Worm (Caenorhabditis elegans) whole organism, L1 larva: ENCODE results near the gene F13H10.9.
"Not testable (repeated sequence)": the region's sequence is repeated elsewhere in the genome, so short reads cannot be mapped to it uniquely, and the experiment has no call there.

Experiments
- C04F5.9 ChIP-seq: sonication (generic microtip); optimal IDR thresholded peaks from 2 replicates; lab custom pipeline; 2016; ENCODE audit warnings: missing genetic modification characterization, missing compliant biosample characterization
- Y116A8C.19 ChIP-seq: sonication (generic microtip); optimal IDR thresholded peaks from 2 replicates; lab custom pipeline; 2016; ENCODE audit warnings: missing compliant biosample characterization, missing genetic modification characterization, borderline replicate concordance
- alr-1 ChIP-seq: fragments of 200-800 bp; sonication (Bioruptor generic); optimal IDR thresholded peaks from 2 replicates; lab custom pipeline; 2018; ENCODE audit warnings: borderline replicate concordance, mild to moderate bottlenecking, missing genetic modification characterization, missing compliant biosample characterization
- blmp-1 ChIP-seq: fragments of 150-350 bp; optimal IDR thresholded peaks from 2 replicates; lab custom pipeline; 2014; ENCODE audit warnings: missing biosample characterization, missing genetic modification characterization
- ceh-90 ChIP-seq: sonication (generic microtip); optimal IDR thresholded peaks from 2 replicates; lab custom pipeline; 2016; ENCODE audit warnings: missing genetic modification characterization, missing compliant biosample characterization
- efl-1 ChIP-seq, 4 experiments: fragments of 150-350 bp; optimal IDR thresholded peaks in 3 of 4; peaks in 1 of 4; 1 replicate in 1 of 4; 2 replicates in 3 of 4; lab custom pipeline; 2014; ENCODE audit warnings: missing biosample characterization in 2 of 4, missing genetic modification characterization in 2 of 4, missing genetic modification reagents in 2 of 4
- efl-3 ChIP-seq: fragments of 200-800 bp; sonication (Bioruptor generic); optimal IDR thresholded peaks from 2 replicates; lab custom pipeline; 2018; ENCODE audit warnings: mild to moderate bottlenecking, missing genetic modification characterization, missing compliant biosample characterization
- egl-27 ChIP-seq, 2 experiments: fragments of 150-350 bp in 1 of 2; sonication (generic microtip); optimal IDR thresholded peaks; 3 replicates each; lab custom pipeline; 2017 to 2018; ENCODE audit warnings: missing biosample characterization in 2 of 2, missing genetic modification characterization in 2 of 2, missing genetic modification reagents in 2 of 2
- elt-2 ChIP-seq: sonication (generic microtip); optimal IDR thresholded peaks from 2 replicates; lab custom pipeline; 2016; ENCODE audit warnings: missing genetic modification characterization, mild to moderate bottlenecking, inconsistent platforms, missing compliant biosample characterization, missing genetic modification reagents
- ets-5 ChIP-seq: fragments of 200-800 bp; sonication (Bioruptor generic); IDR thresholded peaks from 2 replicates; pipeline ENCODE4 v1.3.6; 2022; ENCODE audit warnings: missing genetic modification characterization, missing compliant biosample characterization
- fkh-10 ChIP-seq: sonication (generic microtip); optimal IDR thresholded peaks from 2 replicates; lab custom pipeline; 2017; ENCODE audit warnings: missing biosample characterization, missing genetic modification reagents, missing genetic modification characterization
- hpl-2 ChIP-seq: fragments of 150-350 bp; optimal IDR thresholded peaks from 2 replicates; lab custom pipeline; 2014; ENCODE audit warnings: missing biosample characterization, missing genetic modification reagents, missing genetic modification characterization
- lin-13 ChIP-seq: fragments of 150-350 bp; optimal IDR thresholded peaks from 2 replicates; lab custom pipeline; 2014; ENCODE audit warnings: missing biosample characterization, missing genetic modification reagents, missing genetic modification characterization
- lin-14 ChIP-seq: fragments of 200-800 bp; sonication (Bioruptor generic); optimal IDR thresholded peaks from 2 replicates; lab custom pipeline; 2018; ENCODE audit warnings: mild to moderate bottlenecking, missing genetic modification characterization, moderate library complexity, missing compliant biosample characterization
- lin-15B ChIP-seq: fragments of 150-350 bp; sonication (generic microtip); optimal IDR thresholded peaks from 3 replicates; lab custom pipeline; 2014; ENCODE audit warnings: missing biosample characterization, missing genetic modification characterization
- nhr-19 ChIP-seq: fragments of 200-800 bp; sonication (Bioruptor generic); conservative IDR thresholded peaks from 2 replicates; pipeline ENCODE4 v1.3.6; 2022; ENCODE audit warnings: missing genetic modification characterization, missing compliant biosample characterization
- nhr-20 ChIP-seq: sonication (generic microtip); optimal IDR thresholded peaks from 2 replicates; lab custom pipeline; 2016; ENCODE audit warnings: mild to moderate bottlenecking, missing genetic modification characterization, missing compliant biosample characterization
- nhr-28 ChIP-seq: fragments of 150-350 bp; optimal IDR thresholded peaks from 2 replicates; lab custom pipeline; 2014; ENCODE audit warnings: missing biosample characterization, missing genetic modification characterization
- nhr-71 ChIP-seq: sonication (generic microtip); optimal IDR thresholded peaks from 2 replicates; lab custom pipeline; 2016; ENCODE audit warnings: mild to moderate bottlenecking, missing genetic modification characterization, moderate library complexity, missing compliant biosample characterization
- nhr-76 ChIP-seq: sonication (generic microtip); optimal IDR thresholded peaks from 2 replicates; lab custom pipeline; 2017; ENCODE audit warnings: missing biosample characterization, missing genetic modification characterization
- nhr-84 ChIP-seq: sonication (generic microtip); optimal IDR thresholded peaks from 2 replicates; lab custom pipeline; 2017; ENCODE audit warnings: missing biosample characterization, missing genetic modification characterization
- nhr-85 ChIP-seq: sonication (generic microtip); peaks from one replicate; lab custom pipeline; 2016; ENCODE audit warnings: missing genetic modification characterization, inconsistent platforms, missing compliant biosample characterization
- pqm-1 ChIP-seq: sonication (generic microtip); optimal IDR thresholded peaks from 3 replicates; lab custom pipeline; 2017; ENCODE audit warnings: missing biosample characterization, missing genetic modification characterization
- rnt-1 ChIP-seq: sonication (generic microtip); optimal IDR thresholded peaks from 2 replicates; lab custom pipeline; 2016; ENCODE audit warnings: mild to moderate bottlenecking, missing genetic modification characterization, moderate library complexity, missing compliant biosample characterization
- sptf-1 ChIP-seq: fragments of 150-350 bp; optimal IDR thresholded peaks from 2 replicates; lab custom pipeline; 2014; ENCODE audit warnings: missing biosample characterization, missing genetic modification characterization
- sup-37 ChIP-seq: fragments of 200-800 bp; sonication (Bioruptor generic); optimal IDR thresholded peaks from 2 replicates; lab custom pipeline; 2018; ENCODE audit warnings: mild to moderate bottlenecking, missing genetic modification characterization, missing compliant biosample characterization
- tbx-2 ChIP-seq: sonication (generic microtip); optimal IDR thresholded peaks from 2 replicates; lab custom pipeline; 2016; ENCODE audit warnings: missing genetic modification characterization, missing compliant biosample characterization
- tlp-1 ChIP-seq: fragments of 150-350 bp; optimal IDR thresholded peaks from 2 replicates; lab custom pipeline; 2014; ENCODE audit warnings: missing biosample characterization, missing genetic modification characterization
- unc-86 ChIP-seq: sonication (generic microtip); optimal IDR thresholded peaks from 2 replicates; lab custom pipeline; 2016; ENCODE audit warnings: missing genetic modification characterization, missing compliant biosample characterization
- vab-15 ChIP-seq: sonication (generic microtip); optimal IDR thresholded peaks from 2 replicates; lab custom pipeline; 2017; ENCODE audit warnings: missing genotype, mild to moderate bottlenecking, missing genetic modification characterization, missing compliant biosample characterization

The F13H10.9 gene

DNA sequence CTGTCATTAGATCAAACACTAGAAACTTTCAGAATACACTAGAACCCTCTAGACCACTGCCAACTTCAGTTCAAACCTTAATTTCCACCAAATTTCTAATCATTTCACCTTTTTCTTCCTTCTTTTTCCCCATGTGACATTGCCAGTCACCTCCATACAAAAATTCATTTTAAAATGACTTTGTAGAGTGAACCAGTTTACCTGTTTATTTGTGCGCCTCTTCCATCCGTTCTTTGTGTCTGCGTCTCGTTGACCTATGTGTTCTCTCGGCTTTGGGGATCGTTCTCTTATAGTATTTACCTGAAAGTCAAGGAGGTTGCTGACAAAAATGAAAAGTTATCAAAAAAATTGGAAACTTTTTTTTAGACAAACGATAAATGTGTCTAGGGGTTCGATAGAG lies 21.1 kb upstream of the F13H10.9 start (continued):
- TF ChIP-seq blmp-1 (peak; percentile 20), unc-86 (tag; lab: Kevin White, UChicago) (no peak), vab-15 (tag; lab: Kevin White, UChicago) (no peak), nhr-85 (peak; percentile 73), nhr-76 (tag; lab: Kevin White, UChicago) (no peak), lin-14 (GFP tag; lab: Kevin White, UChicago) (peak; percentile 62)

DNA sequence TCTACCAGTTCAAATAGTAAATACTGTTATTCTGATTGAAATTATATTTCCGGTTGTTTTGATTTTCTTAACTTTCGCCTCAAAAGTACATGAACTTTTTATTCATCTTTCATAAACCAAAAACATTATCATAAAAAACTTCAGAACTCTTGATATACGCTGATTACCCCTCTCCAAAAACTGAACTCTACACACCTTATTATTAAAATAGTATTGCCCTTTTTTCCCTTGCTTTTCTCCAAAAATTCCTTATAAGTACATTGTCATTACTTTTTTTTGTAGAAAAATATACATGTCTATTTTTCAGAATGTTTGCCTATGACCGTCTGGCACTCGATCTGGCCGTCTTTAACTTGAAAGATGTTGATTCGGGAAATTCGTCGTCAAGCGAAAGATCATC lies 20.0 kb upstream of the F13H10.9 start, which contains the start of gene Y43E12A.2:
TSS of gene Y43E12A.2 (plus strand) at position 301 of the 400 bp plus-strand sequence.
- TF ChIP-seq nhr-71 = no peak
- no peak for TF ChIP-seq nhr-19 (GFP tag; lab: Robert Waterston, UW)
- TF ChIP-seq ets-5 (GFP tag; lab: Robert Waterston, UW) = no peak
- TF ChIP-seq nhr-84 (tag; lab: Kevin White, UChicago) = no peak
- TF ChIP-seq nhr-85 = no peak
- no peak for TF ChIP-seq sup-37 (GFP tag; lab: Kevin White, UChicago)
- TF ChIP-seq tbx-2 (tag; lab: Kevin White, UChicago) = no peak
- TF ChIP-seq pqm-1 (tag; lab: Kevin White, UChicago) = no peak
- no peak for TF ChIP-seq lin-15B
- TF ChIP-seq C04F5.9 (tag; lab: Kevin White, UChicago) = no peak
- TF ChIP-seq vab-15 (tag; lab: Kevin White, UChicago) = no peak
- TF ChIP-seq, all 84 proteins: peak for 0

DNA sequence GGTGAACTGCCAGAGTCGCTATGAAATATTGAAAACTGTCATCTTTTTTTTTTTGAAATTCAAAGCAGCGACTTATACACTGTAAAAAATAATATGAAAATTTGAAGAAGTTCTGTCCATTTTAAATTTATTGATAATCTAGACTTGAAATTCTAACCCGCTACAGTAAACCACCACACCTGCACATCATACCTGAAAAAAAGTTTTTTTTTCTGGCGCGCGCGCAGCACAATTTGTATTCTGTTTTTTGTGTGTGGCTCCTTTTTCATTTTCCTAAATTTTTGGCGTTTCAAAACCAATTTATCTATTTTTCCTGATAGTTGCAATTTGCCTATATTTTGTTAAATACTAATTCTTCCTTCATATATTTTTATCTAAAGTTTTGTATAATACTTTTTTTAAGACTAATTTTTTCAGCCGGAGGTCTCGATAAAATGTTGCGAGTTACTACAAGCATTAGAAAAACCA lies 16.1 kb upstream of the F13H10.9 start, which contains the start of gene cyb-2.1:
TSS of gene cyb-2.1 (plus strand) at position 418 of the 468 bp plus-strand sequence.
- no peak for TF ChIP-seq fkh-10 (GFP tag; lab: Kevin White, UChicago)

DNA sequence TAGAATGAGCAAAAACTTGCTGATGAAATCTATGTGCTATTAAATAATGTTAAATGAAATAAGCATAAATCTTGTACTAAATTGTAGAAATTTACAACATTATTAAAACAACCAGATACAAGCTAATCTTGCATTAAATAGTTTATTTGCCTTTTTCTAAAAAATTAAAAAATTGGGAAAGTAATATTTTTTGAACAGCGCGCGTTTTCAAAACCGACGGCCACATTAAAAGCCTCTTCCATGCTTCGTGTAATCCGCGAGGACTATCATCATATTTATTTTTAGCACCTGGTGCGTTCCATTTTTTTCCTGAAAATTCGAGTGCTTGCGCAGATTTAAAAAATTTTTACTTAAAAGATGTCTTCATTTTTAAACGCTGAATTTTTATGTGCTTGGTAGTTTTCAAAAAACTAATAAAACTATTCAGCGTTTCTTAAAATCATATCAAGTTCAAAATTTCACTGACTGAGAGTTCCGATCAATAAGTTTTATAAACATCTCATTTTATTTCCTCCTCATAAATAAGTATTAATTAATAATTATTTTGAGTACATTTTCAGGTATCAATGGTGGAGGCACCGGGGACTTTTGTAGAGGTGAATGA lies 14.3 kb upstream of the F13H10.9 start, which contains the start of gene Y43E12A.3:
TSS of gene Y43E12A.3 (plus strand) at position 554 of the 604 bp plus-strand sequence.
- not testable (repeated sequence) for TF ChIP-seq egl-27 (tag; optimal IDR thresholded peaks at IDR 0.05; lab: Kevin White, UChicago); nhr-28 (tag; lab: Kevin White, UChicago); blmp-1

DNA sequence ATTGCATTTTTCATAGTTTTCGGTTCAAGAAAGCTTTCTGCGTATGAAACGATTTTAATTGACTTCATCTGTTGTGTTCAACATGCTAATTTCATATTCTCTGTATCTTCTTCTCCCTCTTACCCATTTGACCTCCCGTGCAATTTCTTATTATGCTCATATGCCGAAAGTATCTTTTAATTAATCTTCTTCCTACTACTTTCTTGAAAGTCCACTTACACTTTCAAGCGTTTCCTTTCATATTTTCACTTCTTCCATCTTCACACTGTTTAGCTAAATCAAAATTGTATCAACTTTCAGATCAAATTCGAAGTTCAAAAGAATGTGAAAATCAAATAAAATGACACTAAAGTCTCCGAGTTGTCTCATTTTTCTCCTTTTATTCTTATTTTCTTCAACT lies 11.0 kb upstream of the F13H10.9 start, which contains the start of gene F13H10.5:
TSS of gene F13H10.5 (plus strand) at position 301 of the 400 bp plus-strand sequence.
- no peak for TF ChIP-seq Y116A8C.19 (tag; lab: Kevin White, UChicago)
- no peak for TF ChIP-seq ceh-90
- TF ChIP-seq unc-86 (tag; lab: Kevin White, UChicago) = no peak
- TF ChIP-seq sptf-1 (tag; lab: Kevin White, UChicago) = no peak
- TF ChIP-seq hpl-2 (GFP tag; lab: Kevin White, UChicago) = no peak
- TF ChIP-seq tlp-1 (tag; lab: Kevin White, UChicago) = no peak
- no peak for TF ChIP-seq lin-13 (GFP tag; lab: Kevin White, UChicago)
- no peak for TF ChIP-seq rnt-1
- no peak for TF ChIP-seq fkh-10 (GFP tag; lab: Kevin White, UChicago)
- no peak for TF ChIP-seq nhr-20 (tag; lab: Kevin White, UChicago)
- no peak for TF ChIP-seq alr-1 (tag; lab: Kevin White, UChicago)
- no peak for TF ChIP-seq efl-3 (GFP tag; lab: Kevin White, UChicago)
- TF ChIP-seq nhr-71 = no peak
- no peak for TF ChIP-seq nhr-84 (tag; lab: Kevin White, UChicago)
- TF ChIP-seq sup-37 (GFP tag; lab: Kevin White, UChicago) = no peak

DNA sequence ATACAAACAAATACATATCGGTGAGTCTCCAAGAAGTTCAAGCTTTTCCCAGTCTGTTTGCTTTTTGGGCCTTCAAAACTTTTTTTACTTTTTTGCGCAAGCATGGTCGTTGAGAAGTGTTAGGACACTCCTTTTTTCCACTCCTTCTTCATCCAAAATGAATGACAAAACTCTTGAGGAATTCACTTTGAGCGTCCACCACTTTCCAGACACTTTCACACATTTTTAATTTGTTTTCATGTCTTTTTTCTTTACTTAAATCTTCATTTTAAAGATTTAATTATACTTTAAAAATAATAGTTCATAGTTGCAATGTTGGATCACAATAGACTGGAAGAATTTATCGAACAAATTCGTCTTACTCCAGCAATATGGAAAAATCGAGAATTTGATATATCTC lies 2.6 kb downstream of the F13H10.9 start, which contains the start of gene F13H10.1:
TSS of gene F13H10.1 (plus strand) at position 301 of the 400 bp plus-strand sequence.
- no peak for TF ChIP-seq efl-1 (optimal IDR thresholded peaks at IDR 0.05; lab: Kevin White, UChicago)
- peak in 1 of 2 experiments; percentile 89 for TF ChIP-seq efl-1 (GFP tag; optimal IDR thresholded peaks at IDR 0.05 in 1 of 2; lab: Kevin White, UChicago)
- no peak for TF ChIP-seq elt-2
